Worm (Caenorhabditis elegans) whole organism, L4/young adult: Measurements from ENCODE around the gene Y54G2A.28.

ENCODE experiments used
- W03F9.2 ChIP-seq: fragments of 150-350 bp; optimal IDR thresholded peaks from 2 replicates; lab custom pipeline; 2014; ENCODE audit warnings: missing biosample characterization, missing genetic modification characterization
- dao-5 ChIP-seq: sonication (generic microtip); optimal IDR thresholded peaks from 2 replicates; lab custom pipeline; 2016; ENCODE audit warnings: missing genotype, missing genetic modification characterization, moderate library complexity, missing compliant biosample characterization
- him-1 ChIP-seq: sonication (generic microtip); optimal IDR thresholded peaks from 2 replicates; lab custom pipeline; 2016; ENCODE audit warnings: missing genotype, missing genetic modification reagents, missing genetic modification characterization, missing compliant biosample characterization

Gene Y54G2A.28

DNA sequence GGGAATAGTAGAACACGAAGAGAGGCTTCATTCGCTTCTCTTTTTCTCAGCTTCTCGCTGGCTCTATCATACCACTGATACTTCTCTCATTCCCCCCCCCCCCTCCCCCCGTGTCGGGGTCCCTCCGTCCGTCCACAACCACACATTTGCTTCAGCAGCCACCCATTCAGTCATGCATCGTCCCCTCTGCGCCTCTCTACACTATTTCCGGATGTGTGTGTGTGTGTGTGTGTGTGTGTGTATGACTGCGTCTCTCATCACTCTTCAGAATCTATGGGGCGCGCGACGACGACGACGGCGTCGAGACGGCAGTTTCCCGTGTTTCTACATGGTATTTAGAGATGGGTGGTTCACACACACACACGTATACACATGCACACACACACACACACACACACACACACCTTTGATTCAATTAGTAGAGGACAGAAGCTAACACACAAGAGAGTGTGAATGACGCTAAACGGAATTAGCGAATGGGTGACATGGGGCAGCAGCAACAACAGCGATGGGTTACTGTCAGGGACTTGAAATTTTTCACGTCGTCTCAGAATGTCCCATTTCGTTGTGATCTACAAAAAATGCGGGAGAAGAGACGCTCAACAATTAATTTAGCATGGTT is 18.8 kb downstream of the Y54G2A.28 start:
- peak; percentile 79 for TF ChIP-seq him-1 (tag; lab: Kevin White, UChicago)
- TF ChIP-seq W03F9.2 (tag; lab: Kevin White, UChicago) = no peak

DNA sequence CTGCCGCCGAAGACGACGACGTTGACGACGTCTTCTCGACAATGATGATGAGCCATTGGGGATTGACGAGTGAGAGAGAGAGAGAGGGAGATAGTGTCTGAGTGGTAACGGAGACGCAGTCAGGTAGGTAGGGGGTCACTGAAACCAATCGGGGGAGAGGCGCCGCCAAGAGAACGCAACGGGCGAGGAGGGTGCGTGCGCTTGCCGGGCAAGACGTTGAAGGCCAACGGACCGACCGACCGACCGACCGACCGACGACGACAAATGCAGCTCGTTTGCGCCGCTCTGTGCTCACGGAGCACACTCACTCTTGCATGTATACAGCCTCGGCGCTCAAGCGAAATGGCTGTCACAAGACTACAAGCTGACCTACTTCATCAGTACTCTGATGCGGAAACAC is 21.7 kb downstream of the Y54G2A.28 start:
- peak; percentile 1 for TF ChIP-seq him-1 (tag; lab: Kevin White, UChicago)
- TF ChIP-seq dao-5 (tag; lab: Kevin White, UChicago) = no peak

DNA sequence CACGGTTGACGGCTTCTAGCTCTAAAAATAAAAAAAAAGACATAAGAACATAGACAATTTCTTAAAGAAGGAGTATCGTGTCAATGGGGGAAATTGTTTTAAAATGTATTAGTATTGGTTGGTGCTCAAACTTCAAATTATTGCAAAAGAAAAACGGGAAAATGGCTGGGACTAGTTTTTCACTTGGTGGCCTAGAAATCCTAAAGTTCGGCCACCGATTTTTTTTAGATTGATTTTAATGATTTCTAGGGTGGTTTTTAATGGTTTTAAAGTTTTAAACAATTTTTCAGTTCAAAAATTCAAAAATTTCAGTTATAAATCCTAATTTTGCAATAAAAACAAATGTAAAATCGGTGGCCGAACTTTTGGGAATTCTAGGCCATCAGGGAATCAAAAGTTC is 25.5 kb downstream of the Y54G2A.28 start:
- no peak for TF ChIP-seq dao-5 (tag; lab: Kevin White, UChicago)
- TF ChIP-seq W03F9.2 (tag; lab: Kevin White, UChicago) = no peak
- no peak for TF ChIP-seq him-1 (tag; lab: Kevin White, UChicago)

DNA sequence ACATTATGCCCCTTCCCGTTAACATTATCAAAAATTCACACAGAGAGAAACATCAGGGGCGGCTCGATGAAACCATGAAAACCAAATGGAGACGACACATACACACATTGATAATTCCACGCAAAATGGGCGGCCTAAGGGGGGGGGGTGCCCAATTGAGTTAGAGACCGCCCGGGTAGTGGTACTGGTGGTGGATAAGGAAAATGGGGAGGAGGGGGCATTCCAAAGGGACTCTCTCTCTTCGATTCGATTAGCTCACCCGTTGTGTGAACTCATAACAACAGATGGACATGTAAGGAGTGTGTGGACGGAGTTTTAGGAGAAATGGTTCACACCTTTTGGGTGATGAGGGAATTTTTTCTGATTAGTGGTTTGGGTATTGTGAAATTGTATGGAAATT is 29.8 kb downstream of the Y54G2A.28 start:
- no peak for TF ChIP-seq him-1 (tag; lab: Kevin White, UChicago)
- TF ChIP-seq dao-5 (tag; lab: Kevin White, UChicago) = no peak
- no peak for TF ChIP-seq W03F9.2 (tag; lab: Kevin White, UChicago)

DNA sequence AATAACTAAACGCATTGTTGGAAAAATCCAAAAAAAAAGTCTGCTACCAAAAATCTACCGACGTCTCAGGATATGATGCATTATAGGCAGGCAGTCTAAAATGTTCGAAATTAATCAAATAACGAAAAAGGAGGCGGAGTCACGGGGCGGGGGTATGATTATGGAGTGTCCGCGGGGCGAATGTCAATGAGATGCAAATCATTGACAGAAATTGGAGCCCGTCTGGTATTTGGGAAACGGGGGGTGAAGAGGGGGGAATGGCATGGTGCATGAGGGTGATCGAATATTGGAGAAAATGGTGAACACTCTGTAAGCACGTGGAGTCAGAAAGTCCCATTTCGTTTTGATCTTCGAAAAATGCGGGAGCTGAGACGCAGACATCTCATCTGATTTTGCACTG is 33.8 kb downstream of the Y54G2A.28 start, which contains the start of gene lad-2:
Gene lad-2, minus strand, starts transcription at position 101 of the 400 bp plus-strand sequence.
- TF ChIP-seq him-1 (tag; lab: Kevin White, UChicago) = no peak
- TF ChIP-seq W03F9.2 (tag; lab: Kevin White, UChicago) = no peak
- no peak for TF ChIP-seq dao-5 (tag; lab: Kevin White, UChicago)

DNA sequence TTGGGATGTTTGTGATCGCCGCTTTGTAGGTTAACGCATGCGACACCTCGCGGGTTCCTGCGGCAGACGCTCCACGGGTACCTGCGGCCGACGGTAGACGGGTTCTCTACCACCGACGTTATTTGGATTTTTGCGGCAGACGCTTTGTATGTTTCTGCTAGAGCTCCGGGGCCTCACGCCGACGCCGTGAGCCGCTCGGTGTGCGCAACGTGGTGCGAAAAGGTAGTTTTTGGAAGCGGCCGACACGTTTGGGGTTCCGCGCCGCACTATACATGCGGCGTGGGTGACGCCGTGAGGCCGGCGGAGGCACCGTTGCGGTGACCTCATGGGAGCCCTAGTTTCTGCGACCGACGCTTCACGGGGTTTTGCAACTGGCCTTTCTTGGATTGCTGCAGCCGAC is 41.2 kb downstream of the Y54G2A.28 start:
- TF ChIP-seq W03F9.2 (tag; lab: Kevin White, UChicago) (no peak), him-1 (tag; lab: Kevin White, UChicago) (no peak), dao-5 (tag; lab: Kevin White, UChicago) (no peak)

DNA sequence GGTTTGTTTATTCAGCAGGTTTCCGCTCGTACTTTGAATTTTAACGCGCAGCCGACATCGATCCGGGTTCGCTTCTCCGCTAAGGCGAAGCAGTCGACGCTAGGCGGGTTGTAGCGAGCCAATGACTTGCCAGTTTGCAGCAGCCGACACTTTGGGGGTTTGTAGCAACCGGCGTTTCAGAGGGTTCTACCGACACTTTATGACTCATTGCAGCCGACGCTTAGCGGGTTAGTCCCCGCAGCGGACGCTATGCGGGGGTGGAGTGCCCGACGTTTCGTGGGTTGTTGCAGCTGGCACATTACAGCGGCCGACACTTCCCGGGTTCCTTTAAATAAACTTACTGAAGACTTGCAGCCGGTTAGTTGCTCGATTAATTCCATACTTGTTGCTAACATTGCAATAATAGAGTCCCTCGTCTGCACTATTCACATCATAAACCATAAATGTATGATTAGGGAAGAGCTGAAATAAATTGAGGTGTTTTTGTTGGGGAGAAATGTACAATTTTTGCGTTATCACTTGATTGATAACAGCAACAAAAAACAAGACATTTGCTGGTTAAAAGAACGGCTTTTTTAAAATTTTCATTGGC is 42.7 kb downstream of the Y54G2A.28 start, which contains the start of gene Y54G2A.57:
Gene Y54G2A.57, plus strand, starts transcription at position 542 of the 592 bp plus-strand sequence.
- no peak for TF ChIP-seq dao-5 (tag; lab: Kevin White, UChicago)
- no peak for TF ChIP-seq W03F9.2 (tag; lab: Kevin White, UChicago)
- TF ChIP-seq him-1 (tag; lab: Kevin White, UChicago) = no peak

DNA sequence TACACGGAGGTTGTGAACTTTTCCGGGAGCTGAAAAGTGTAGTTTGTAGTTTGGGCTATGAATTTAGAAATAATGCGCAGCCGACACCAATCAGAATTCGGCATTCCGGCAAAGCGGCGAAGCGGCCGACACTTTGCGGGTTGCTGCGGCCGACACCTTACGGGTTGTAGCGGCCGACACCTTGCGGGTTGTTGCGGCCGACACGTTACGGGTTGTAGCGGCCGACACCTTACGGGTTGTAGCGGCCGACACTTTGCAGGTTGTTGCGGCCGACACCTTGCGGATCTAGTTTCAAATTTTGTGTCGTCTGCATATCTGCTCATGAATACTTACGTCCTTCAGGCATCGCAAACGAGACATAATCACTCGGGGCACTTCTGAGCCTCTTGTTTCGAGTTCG is 45.3 kb downstream of the Y54G2A.28 start:
- TF ChIP-seq W03F9.2 (tag; lab: Kevin White, UChicago) (no peak), him-1 (tag; lab: Kevin White, UChicago) (no peak), dao-5 (tag; lab: Kevin White, UChicago) (no peak)

DNA sequence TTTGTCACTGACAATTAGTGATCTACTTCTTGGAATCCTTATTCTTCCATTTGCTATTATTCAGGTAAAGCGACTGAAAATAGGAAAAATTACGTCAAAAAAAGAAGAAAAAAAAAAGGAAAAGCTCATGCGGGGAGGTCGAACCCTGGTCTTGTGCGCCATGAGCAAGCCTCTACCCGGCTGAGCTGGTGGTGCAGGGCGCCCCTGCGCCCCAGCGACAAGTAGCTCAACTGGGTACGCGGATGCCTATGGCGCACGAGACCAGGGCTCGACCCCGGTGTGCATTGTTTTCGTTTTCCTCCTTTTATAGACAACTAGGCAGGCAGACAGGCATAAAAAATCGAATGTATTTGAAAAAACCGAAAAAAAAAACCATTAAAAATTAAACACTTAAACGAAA is 52.0 kb downstream of the Y54G2A.28 start:
- TF ChIP-seq W03F9.2 (tag; lab: Kevin White, UChicago) = no peak
- TF ChIP-seq dao-5 (tag; lab: Kevin White, UChicago) = no peak

DNA sequence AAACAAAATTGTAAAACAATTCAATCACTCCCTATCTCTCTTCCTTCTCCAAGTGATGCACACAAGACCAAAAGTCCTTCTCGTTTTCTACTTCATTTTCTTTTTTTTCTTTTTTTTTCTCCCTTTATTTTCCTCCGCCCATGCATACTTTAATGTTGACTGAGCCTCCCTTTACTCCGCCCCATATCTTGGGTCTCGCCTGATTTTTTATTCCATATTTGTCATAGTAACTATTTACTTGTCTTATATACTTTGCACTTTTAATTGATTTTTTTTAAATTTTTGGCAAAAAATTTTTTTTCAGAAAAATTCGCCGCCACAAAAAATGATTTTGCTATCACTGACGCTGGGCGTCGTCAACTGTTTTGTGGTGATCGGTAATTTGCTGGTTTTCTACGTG is 52.4 kb downstream of the Y54G2A.28 start, which contains the start of gene ser-6:
Gene ser-6, plus strand, starts transcription at position 301 of the 400 bp plus-strand sequence.
- TF ChIP-seq W03F9.2 (tag; lab: Kevin White, UChicago) (no peak), him-1 (tag; lab: Kevin White, UChicago) (no peak), dao-5 (tag; lab: Kevin White, UChicago) (no peak)
